Worm (Caenorhabditis elegans): ENCODE results near the gene cest-10.

cest-10 gene

ce11 chrIV:7180304-7180703 lies at the start of gene cest-10:
cest-10 (plus strand) TSS chrIV:7180557.
- TF ChIP-seq Y75B8A.6 (GFP tag; IDR thresholded peaks at IDR 0.05) (0 out of 2 replicates have a peak, but pooled peaks have one; percentile 22), jun-1 (tag; optimal IDR thresholded peaks at IDR 0.05) (no peak), dpl-1 (GFP tag; optimal IDR thresholded peaks at IDR 0.05) (no peak), ama-1 (optimal IDR thresholded peaks at IDR 0.05) (no peak), nhr-102 (tag; optimal IDR thresholded peaks at IDR 0.05) (peak; percentile 49), nhr-28 (tag; optimal IDR thresholded peaks at IDR 0.05) (peak; percentile 99), daf-16 (GFP tag; optimal IDR thresholded peaks at IDR 0.05) (peak in 1 of 2 experiments; percentile 67), daf-16 (tag; optimal IDR thresholded peaks at IDR 0.05) (peak; percentile 93), nhr-25 (tag; optimal IDR thresholded peaks at IDR 0.05; ENCODE audit: borderline replicate concordance, insufficient read depth) (no peak), spr-1 (tag; optimal IDR thresholded peaks at IDR 0.05) (no peak), tra-1 (GFP tag; IDR thresholded peaks at IDR 0.05) (peak; percentile 90), hlh-11 (tag; optimal IDR thresholded peaks at IDR 0.05) (peak; percentile 68), gei-8 (GFP tag; optimal IDR thresholded peaks at IDR 0.05) (peak; percentile 2), dmd-6 (GFP tag; IDR thresholded peaks at IDR 0.05) (peak; percentile 96), saeg-2 (GFP tag; IDR thresholded peaks at IDR 0.05) (no peak), pqm-1 (tag; optimal IDR thresholded peaks at IDR 0.05) (peak; percentile 78), nhr-48 (tag; optimal IDR thresholded peaks at IDR 0.05) (peak; percentile 64), mdt-29 (GFP tag; IDR thresholded peaks at IDR 0.05) (no peak), zfp-2 (tag; optimal IDR thresholded peaks at IDR 0.05) (no peak), dve-1 (tag; optimal IDR thresholded peaks at IDR 0.05; ENCODE audit: insufficient read depth) (peak; percentile 89), nhr-6 (tag; optimal IDR thresholded peaks at IDR 0.05) (no peak), aly-2 (tag; optimal IDR thresholded peaks at IDR 0.05) (no peak), ZK546.5 (tag; optimal IDR thresholded peaks at IDR 0.05) (no peak), dmd-9 (GFP tag; IDR thresholded peaks at IDR 0.05) (no peak), nhr-77 (tag; optimal IDR thresholded peaks at IDR 0.05) (peak; percentile 69), pha-4 (GFP tag; IDR thresholded peaks at IDR 0.05) (peak; percentile 32; the same call in 1 of the 2 replicates), pha-4 (tag; optimal IDR thresholded peaks at IDR 0.05) (no peak), aha-1 (tag) (peak; percentile 56)

- no peak for TF ChIP-seq spr-1 (tag; optimal IDR thresholded peaks at IDR 0.05)
- no peak for TF ChIP-seq nhr-237 (tag; optimal IDR thresholded peaks at IDR 0.05)
- no peak for TF ChIP-seq dmd-6 (GFP tag; IDR thresholded peaks at IDR 0.05)
- no peak for TF ChIP-seq ceh-82 (tag; optimal IDR thresholded peaks at IDR 0.05)
- peak; percentile 72 for TF ChIP-seq hlh-30 (tag; optimal IDR thresholded peaks at IDR 0.05; ENCODE audit: insufficient read depth)
- TF ChIP-seq nhr-28 (tag; optimal IDR thresholded peaks at IDR 0.05), result peak; percentile 46
- no peak for TF ChIP-seq aly-2 (tag; optimal IDR thresholded peaks at IDR 0.05)
- no peak for TF ChIP-seq attf-4 (tag; optimal IDR thresholded peaks at IDR 0.05)
- no peak for TF ChIP-seq F26F4.8 (GFP tag; conservative IDR thresholded peaks at IDR 0.05)
- TF ChIP-seq vab-7 (GFP tag; IDR thresholded peaks at IDR 0.05), result no peak
Observed at ce11 chrIV:7131780-7132179, 48.6 kb upstream of the cest-10 start, which contains the start of gene grsp-3. grsp-3 (minus strand) TSS chrIV:7131928.

ce11 chrIV:7133140-7133539 lies 47.2 kb upstream of the cest-10 start, which contains the start of gene cyn-12:
cyn-12 (minus strand) TSS chrIV:7133217.
- TF ChIP-seq unc-62 (GFP tag; optimal IDR thresholded peaks at IDR 0.05 in 1 of 2) (peak in 1 of 2 experiments; percentile 61), unc-62 (tag; optimal IDR thresholded peaks at IDR 0.05) (no peak), mes-2 (tag; optimal IDR thresholded peaks at IDR 0.05; ENCODE audit: poor library complexity, severe bottlenecking) (peak; percentile 52), lsy-2 (tag; optimal IDR thresholded peaks at IDR 0.05) (peak in 1 of 2 experiments; percentile 43), F10B5.3 (tag; optimal IDR thresholded peaks at IDR 0.05) (no peak), dve-1 (tag; optimal IDR thresholded peaks at IDR 0.05; ENCODE audit: insufficient read depth) (peak; percentile 7), ama-1 (optimal IDR thresholded peaks at IDR 0.05) (peak; percentile 11), nhr-11 (tag; optimal IDR thresholded peaks at IDR 0.05) (no peak), dpl-1 (GFP tag; optimal IDR thresholded peaks at IDR 0.05) (peak; percentile 33)
